Worm (Caenorhabditis elegans): ENCODE results near the gene pam-1.
A peak's percentile ranks its signal among the peaks of the same experiment; 100 is the strongest.

Gene pam-1

DNA sequence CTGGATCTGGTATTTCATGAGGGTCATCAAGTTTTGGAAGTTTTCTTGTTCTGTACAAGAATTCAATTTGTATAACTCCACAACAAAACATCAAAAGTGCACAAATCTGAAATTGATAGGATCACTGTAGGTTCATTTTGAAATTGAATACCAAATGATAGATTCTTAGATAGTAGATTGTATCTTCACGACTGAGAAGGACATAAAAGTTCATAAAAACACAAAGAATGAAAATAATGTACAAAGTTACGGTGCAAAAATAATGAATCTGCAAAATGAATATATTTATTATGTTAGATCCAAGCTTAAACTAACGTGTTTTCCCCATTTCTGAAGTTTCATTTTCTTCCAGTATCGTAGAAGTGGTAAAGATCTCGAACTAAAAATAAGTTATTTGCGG lies 49.7 kb downstream of the pam-1 start:
- TF ChIP-seq elt-1 (tag; optimal IDR thresholded peaks at IDR 0.05) = peak; percentile 64
- TF ChIP-seq daf-12 (tag; optimal IDR thresholded peaks at IDR 0.05) = no peak

- peak; percentile 63 for TF ChIP-seq snpc-4 (tag; optimal IDR thresholded peaks at IDR 0.05)
- TF ChIP-seq fos-1 (tag; optimal IDR thresholded peaks at IDR 0.05) = no peak
Observed at ce11 chrIV:7499302-7499701, 51.3 kb downstream of the pam-1 start.

DNA sequence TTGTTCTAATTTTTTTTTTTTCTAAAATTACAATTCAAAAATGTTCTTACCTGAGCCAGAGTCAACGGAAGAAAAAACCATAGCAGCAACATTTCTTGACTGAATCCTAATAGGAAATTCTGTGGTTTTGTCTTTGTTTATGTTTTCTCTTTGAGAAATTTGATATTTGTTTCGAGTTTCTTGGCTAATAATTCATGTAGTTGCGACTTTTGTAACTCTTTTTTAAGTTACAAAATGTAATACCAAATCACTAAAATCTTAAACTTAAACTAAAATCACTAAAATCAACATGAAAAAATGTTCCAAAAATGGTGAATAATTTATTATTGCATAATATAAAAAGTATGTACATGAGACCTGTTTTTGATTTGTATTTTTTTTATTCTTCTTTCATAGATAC lies 52.9 kb downstream of the pam-1 start, which contains the start of gene egas-4:
Gene egas-4 (minus strand): TSS at position 101 of the 400 bp plus-strand sequence.
- TF ChIP-seq nhr-25 (tag; optimal IDR thresholded peaks at IDR 0.05) = no peak
- no peak for TF ChIP-seq R02D3.7 (tag; optimal IDR thresholded peaks at IDR 0.05)
- no peak for TF ChIP-seq hmg-11 (tag; optimal IDR thresholded peaks at IDR 0.05)
- no peak for TF ChIP-seq nfya-1 (tag; optimal IDR thresholded peaks at IDR 0.05; ENCODE audit: insufficient read depth)
- TF ChIP-seq nhr-11 (tag; optimal IDR thresholded peaks at IDR 0.05) = no peak
- TF ChIP-seq pha-4 (tag; optimal IDR thresholded peaks at IDR 0.05) = no peak
- TF ChIP-seq lsy-12 (tag; optimal IDR thresholded peaks at IDR 0.05) = no peak
- TF ChIP-seq nhr-76 (tag; optimal IDR thresholded peaks at IDR 0.05) = no peak
- TF ChIP-seq ZK546.5 (tag; optimal IDR thresholded peaks at IDR 0.05) = no peak
- TF ChIP-seq zag-1 (tag; optimal IDR thresholded peaks at IDR 0.05) = no peak

DNA sequence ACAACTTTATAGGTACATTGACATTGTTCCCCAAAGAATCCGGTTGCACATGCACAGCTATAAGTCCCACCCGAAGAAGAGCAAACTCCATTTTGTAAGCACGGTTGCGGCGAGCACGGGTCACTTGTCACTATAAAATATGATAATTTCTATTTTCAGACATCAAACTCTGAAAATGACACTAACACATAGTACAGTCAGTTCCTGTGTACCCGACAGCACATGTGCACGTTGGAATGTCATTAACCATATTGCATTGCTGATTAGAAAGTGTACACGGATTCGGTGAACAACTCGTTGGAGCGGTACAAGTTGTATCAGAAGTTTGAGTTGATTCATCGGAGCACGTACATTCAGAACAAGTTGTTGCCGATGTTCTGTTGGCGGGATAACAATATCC lies 53.4 kb downstream of the pam-1 start:
- TF ChIP-seq elt-2 (tag; optimal IDR thresholded peaks at IDR 0.05) (peak; percentile 50), pqm-1 (tag; optimal IDR thresholded peaks at IDR 0.05) (peak; percentile 52), nhr-237 (tag; optimal IDR thresholded peaks at IDR 0.05) (no peak)
